Fruit fly (Drosophila melanogaster): ENCODE results near the gene Pvf3.

Pvf3 gene

DNA sequence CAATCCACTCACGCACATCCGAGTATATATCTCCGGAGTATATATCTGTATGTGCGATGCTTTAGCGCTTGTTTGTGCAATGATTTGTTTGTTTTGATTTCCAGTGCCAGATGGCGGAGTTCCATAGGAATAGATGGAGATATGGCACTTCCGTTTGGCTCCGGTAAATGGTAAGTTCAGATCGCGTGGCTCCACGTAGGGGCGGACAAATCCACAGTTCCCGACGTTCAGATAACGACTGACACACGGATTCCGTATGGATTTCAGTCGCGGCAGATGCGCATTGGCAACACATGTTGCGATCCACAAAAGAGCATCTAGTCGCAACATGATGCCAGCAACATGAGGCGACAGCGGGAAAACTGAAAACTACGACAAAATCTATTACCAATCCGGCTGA is at the start of gene Pvf3:
TSS of gene Pvf3 (minus strand) at position 240 of the 400 bp plus-strand sequence.
- TF ChIP-seq psq (optimal IDR thresholded peaks at IDR 0.05) = no peak
- no peak for TF ChIP-seq insv (optimal IDR thresholded peaks at IDR 0.05)
- TF ChIP-seq ttk (optimal IDR thresholded peaks at IDR 0.05) = no peak
- no peak for TF ChIP-seq Sin3A (optimal IDR thresholded peaks at IDR 0.05)
- no peak for TF ChIP-seq h (optimal IDR thresholded peaks at IDR 0.05)
- no peak for TF ChIP-seq Myc (optimal IDR thresholded peaks at IDR 0.05)

DNA sequence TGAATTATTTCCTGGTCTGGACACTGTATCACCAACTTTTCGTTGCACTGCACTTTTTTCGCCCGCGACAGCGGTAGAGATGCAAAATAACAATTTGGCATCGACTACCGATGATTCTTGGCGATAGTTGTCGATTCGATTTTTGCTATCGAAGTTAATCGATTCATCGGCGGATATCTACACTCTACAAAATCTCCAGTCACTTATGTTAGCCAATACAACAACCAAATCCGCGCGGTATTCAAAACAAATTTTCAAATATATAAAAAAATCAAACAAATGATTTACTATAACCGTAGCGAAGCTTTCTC is 46.6 kb upstream of the Pvf3 start, which contains the start of gene CG4502:
TSS of gene CG4502 (minus strand) at position 93 of the 311 bp plus-strand sequence.
- TF ChIP-seq ttk (optimal IDR thresholded peaks at IDR 0.05) = no peak
- no peak for TF ChIP-seq psq (optimal IDR thresholded peaks at IDR 0.05)
- no peak for TF ChIP-seq Myc (optimal IDR thresholded peaks at IDR 0.05)
- no peak for TF ChIP-seq h (optimal IDR thresholded peaks at IDR 0.05)
- TF ChIP-seq Sin3A (optimal IDR thresholded peaks at IDR 0.05) = no peak
- TF ChIP-seq insv (optimal IDR thresholded peaks at IDR 0.05) = no peak

DNA sequence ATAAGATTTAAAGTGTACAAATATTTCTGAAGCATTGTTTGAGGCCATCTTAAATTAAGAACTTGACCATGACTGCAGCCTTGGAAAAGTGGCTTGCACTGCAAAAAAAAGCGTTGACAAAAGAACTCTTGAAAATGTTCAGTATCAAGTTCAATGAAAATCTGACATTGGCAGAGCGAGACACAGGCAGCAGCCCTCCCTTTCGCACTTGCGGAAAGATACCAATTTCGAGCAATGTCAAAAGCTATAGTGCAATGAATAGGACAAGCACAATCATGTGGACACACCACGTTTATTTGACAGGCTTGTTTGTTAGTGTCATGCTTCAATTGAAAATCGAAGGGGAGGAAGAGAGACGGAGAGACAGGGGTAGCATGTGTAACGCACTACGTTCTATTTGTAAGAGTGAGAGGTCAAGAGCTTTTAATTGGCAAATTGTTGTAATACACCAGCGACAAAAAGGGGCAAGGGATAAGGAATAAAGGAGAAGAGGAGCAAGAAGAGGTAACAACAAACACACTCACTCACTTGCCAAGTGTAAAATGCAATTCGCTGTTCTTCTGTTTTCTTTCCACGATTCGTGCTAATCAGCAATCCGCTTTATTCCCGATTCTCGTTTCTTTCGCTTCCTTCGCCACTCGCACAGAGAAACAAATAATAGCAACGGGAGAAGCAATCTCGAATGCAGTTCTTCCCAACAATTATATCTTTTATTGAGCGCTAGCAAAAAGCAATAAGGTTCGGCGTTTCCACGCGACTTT is 46.1 kb upstream of the Pvf3 start:
- TF ChIP-seq ttk (optimal IDR thresholded peaks at IDR 0.05) = no peak
- TF ChIP-seq Sin3A (optimal IDR thresholded peaks at IDR 0.05) = no peak
- no peak for TF ChIP-seq insv (optimal IDR thresholded peaks at IDR 0.05)
- no peak for TF ChIP-seq h (optimal IDR thresholded peaks at IDR 0.05)
- no peak for TF ChIP-seq Myc (optimal IDR thresholded peaks at IDR 0.05)
- TF ChIP-seq psq (optimal IDR thresholded peaks at IDR 0.05) = no peak

- TF ChIP-seq h (optimal IDR thresholded peaks at IDR 0.05) (no peak), ttk (optimal IDR thresholded peaks at IDR 0.05) (no peak), Myc (optimal IDR thresholded peaks at IDR 0.05) (no peak), psq (optimal IDR thresholded peaks at IDR 0.05) (no peak), insv (optimal IDR thresholded peaks at IDR 0.05) (no peak), Sin3A (optimal IDR thresholded peaks at IDR 0.05) (no peak)
Observed at dm6 chr2L:7200168-7200567, 42.7 kb upstream of the Pvf3 start.

DNA sequence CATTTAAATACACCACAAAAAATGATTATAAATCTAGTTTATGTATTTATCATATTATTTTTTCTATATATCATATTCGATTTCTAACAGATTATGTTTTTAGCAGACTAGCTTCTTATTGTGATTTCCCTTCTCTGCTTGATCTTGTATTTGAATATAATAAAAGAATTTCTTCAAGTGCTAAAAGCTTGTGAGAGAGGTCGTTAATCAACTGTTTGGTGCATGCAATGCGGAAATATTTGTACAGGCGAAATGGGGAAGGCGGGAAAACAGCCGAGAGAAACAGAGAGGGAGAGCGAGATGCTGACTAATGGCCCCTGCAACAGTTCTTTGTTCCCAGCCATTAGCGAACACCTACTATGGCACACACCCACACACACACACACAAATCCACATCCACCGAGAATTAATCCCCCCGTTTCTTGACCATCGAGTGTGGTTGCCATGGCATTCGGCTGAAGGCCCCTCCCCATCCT is 42.2 kb upstream of the Pvf3 start:
- TF ChIP-seq Myc (optimal IDR thresholded peaks at IDR 0.05) (no peak), h (optimal IDR thresholded peaks at IDR 0.05) (no peak), ttk (optimal IDR thresholded peaks at IDR 0.05) (no peak), insv (optimal IDR thresholded peaks at IDR 0.05) (no peak), Sin3A (optimal IDR thresholded peaks at IDR 0.05) (no peak), psq (optimal IDR thresholded peaks at IDR 0.05) (no peak)

- TF ChIP-seq h (optimal IDR thresholded peaks at IDR 0.05) (no peak), Myc (optimal IDR thresholded peaks at IDR 0.05) (no peak), psq (optimal IDR thresholded peaks at IDR 0.05) (no peak), insv (optimal IDR thresholded peaks at IDR 0.05) (no peak), Sin3A (optimal IDR thresholded peaks at IDR 0.05) (no peak), ttk (optimal IDR thresholded peaks at IDR 0.05) (no peak)
Observed at dm6 chr2L:7198618-7199017, 41.1 kb upstream of the Pvf3 start.

DNA sequence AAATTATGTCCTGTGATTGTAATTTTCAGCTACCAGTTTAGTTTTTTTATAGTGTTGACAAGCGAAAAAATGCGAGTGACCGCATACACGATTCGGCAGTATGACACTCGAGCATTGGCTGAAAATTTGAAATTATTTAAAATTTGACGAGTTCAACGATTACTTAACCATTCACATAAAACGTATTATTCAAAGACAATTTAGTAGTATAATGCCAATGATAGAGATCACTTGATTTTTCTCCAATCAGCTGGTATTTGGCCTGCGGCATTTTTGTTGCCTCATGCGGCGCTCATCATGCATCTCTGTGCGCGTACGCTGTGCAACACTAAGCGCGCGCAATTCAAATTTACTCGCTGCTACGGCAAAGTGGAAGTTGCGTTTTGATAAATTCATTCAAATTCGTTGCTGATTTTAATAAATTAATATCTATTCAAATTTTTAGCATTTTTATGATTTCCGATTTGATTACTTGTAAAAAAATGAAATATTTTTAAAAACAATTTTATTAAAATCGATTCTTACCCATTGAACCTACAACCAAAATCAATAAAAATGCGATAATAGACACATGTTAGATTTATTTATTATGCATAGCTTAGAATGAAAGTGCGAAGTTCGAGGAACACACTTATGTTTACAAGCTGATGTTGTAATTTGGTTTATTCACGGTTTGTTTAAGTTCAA is 37.0 kb upstream of the Pvf3 start, which contains the start of gene CG4497:
TSS of gene CG4497 (minus strand) at position 238 of the 687 bp plus-strand sequence.
- TF ChIP-seq insv (optimal IDR thresholded peaks at IDR 0.05) = no peak
- no peak for TF ChIP-seq Sin3A (optimal IDR thresholded peaks at IDR 0.05)
- TF ChIP-seq Myc (optimal IDR thresholded peaks at IDR 0.05) = no peak
- TF ChIP-seq h (optimal IDR thresholded peaks at IDR 0.05) = no peak

dm6 chr2L:7189674-7190073 is 32.2 kb upstream of the Pvf3 start, which contains the start of gene CG4496:
TSS of gene CG4496 (minus strand) at chr2L:7190010.
- no peak for TF ChIP-seq Sin3A (optimal IDR thresholded peaks at IDR 0.05)
- no peak for TF ChIP-seq h (optimal IDR thresholded peaks at IDR 0.05)
- TF ChIP-seq ttk (optimal IDR thresholded peaks at IDR 0.05) = no peak
- no peak for TF ChIP-seq psq (optimal IDR thresholded peaks at IDR 0.05)
- no peak for TF ChIP-seq Myc (optimal IDR thresholded peaks at IDR 0.05)
- TF ChIP-seq insv (optimal IDR thresholded peaks at IDR 0.05) = no peak

DNA sequence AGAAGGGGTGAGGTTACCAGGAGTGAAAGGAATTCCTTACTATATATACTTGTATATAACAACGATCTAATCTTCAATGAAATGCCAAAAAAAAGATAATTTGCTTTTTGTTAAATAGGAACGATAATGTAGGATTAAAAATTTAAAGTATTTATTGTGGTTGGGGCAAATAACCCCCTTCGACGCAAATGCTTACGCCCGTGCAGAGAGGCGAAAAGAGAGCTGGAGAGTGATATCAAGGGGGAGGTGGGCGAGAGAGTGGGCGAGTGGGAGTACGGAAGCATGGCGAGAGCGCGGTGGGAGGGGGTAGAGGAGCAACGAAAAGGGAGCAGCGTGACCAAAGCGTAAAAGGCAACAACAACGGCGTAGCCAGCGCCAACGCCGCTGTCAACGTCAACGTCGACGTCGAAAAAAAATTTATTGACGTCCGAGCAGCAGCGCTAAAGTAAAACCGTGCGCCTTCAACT is 31.1 kb upstream of the Pvf3 start:
- TF ChIP-seq h (optimal IDR thresholded peaks at IDR 0.05) = no peak
- no peak for TF ChIP-seq ttk (optimal IDR thresholded peaks at IDR 0.05)
- TF ChIP-seq Myc (optimal IDR thresholded peaks at IDR 0.05) = no peak
- TF ChIP-seq psq (optimal IDR thresholded peaks at IDR 0.05) = no peak
- no peak for TF ChIP-seq insv (optimal IDR thresholded peaks at IDR 0.05)
- TF ChIP-seq Sin3A (optimal IDR thresholded peaks at IDR 0.05) = no peak

dm6 chr2L:7187920-7188529 is 30.5 kb upstream of the Pvf3 start:
- TF ChIP-seq insv (optimal IDR thresholded peaks at IDR 0.05) (no peak), Sin3A (optimal IDR thresholded peaks at IDR 0.05) (no peak), h (optimal IDR thresholded peaks at IDR 0.05) (no peak), ttk (optimal IDR thresholded peaks at IDR 0.05) (no peak), psq (optimal IDR thresholded peaks at IDR 0.05) (no peak), Myc (optimal IDR thresholded peaks at IDR 0.05) (no peak)

DNA sequence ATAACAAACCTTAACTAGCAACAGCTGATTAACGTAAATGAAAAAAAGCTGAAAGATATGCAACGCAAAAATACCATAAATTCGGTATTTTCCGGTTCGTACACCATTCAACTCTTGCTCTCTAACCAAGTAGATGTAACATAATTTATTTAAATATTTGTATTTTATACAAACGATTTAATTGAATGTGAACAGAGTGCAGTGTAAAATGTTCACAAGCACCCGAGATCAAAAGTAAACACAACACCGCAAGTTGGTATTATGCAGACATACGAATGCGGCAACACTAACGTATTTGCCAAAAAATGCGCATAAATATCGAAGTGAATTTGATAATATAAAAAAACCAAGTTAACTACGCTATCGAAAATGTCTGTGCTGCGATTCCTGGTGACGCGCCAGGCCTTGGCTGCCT is 24.5 kb upstream of the Pvf3 start, which contains the start of gene MICU1:
TSS of gene MICU1 (plus strand) at position 257 of the 415 bp plus-strand sequence.
- TF ChIP-seq Sin3A (optimal IDR thresholded peaks at IDR 0.05) (no peak), psq (optimal IDR thresholded peaks at IDR 0.05) (no peak), Myc (optimal IDR thresholded peaks at IDR 0.05) (no peak), h (optimal IDR thresholded peaks at IDR 0.05) (no peak), insv (optimal IDR thresholded peaks at IDR 0.05) (no peak), ttk (optimal IDR thresholded peaks at IDR 0.05) (no peak)

DNA sequence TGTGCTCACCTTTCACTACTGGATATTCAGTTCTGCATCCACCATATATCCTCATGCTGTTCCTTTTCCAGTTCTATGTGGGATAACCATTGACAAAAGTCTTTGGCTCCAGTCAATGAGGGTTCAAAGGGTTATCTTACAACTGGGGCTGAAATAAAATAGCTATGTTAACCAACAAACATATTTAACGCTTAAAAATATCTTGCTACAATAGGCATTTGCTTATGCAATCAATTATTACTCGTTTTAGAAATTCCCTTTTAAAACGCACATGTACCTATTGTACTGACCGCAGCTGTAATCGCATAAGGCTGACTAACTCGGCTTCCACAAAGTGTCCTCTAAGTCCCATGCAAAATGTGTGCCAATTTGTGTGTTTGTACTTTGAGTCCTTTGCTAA is 21.8 kb upstream of the Pvf3 start:
- no peak for TF ChIP-seq h (optimal IDR thresholded peaks at IDR 0.05)
- no peak for TF ChIP-seq Myc (optimal IDR thresholded peaks at IDR 0.05)
- TF ChIP-seq psq (optimal IDR thresholded peaks at IDR 0.05) = no peak
- TF ChIP-seq insv (optimal IDR thresholded peaks at IDR 0.05) = no peak
- TF ChIP-seq Sin3A (optimal IDR thresholded peaks at IDR 0.05) = no peak
- TF ChIP-seq ttk (optimal IDR thresholded peaks at IDR 0.05) = no peak
